Worm (Caenorhabditis elegans) whole organism, L4 larva: ENCODE measurements around the gene C25H3.3.

Source experiments
- D1046.2 ChIP-seq: fragments of 200-800 bp; sonication (Bioruptor generic); IDR thresholded peaks from 2 replicates; pipeline ENCODE4 v1.3.6; 2022; ENCODE audit warnings: missing genetic modification characterization, missing compliant biosample characterization
- F37D6.2 ChIP-seq: sonication (generic microtip); optimal IDR thresholded peaks from 2 replicates; lab custom pipeline; 2016; ENCODE audit warnings: mild to moderate bottlenecking, missing genetic modification characterization, missing compliant biosample characterization
- F44E2.7 ChIP-seq: fragments of 200-800 bp; sonication (Bioruptor generic); IDR thresholded peaks from 2 replicates; pipeline ENCODE4 v2.1.2; 2022; ENCODE audit warnings: missing genetic modification characterization, missing compliant biosample characterization
- F49E8.2 ChIP-seq: sonication (generic microtip); optimal IDR thresholded peaks from 2 replicates; lab custom pipeline; 2016; ENCODE audit warnings: missing compliant biosample characterization, mild to moderate bottlenecking, missing genetic modification characterization, borderline replicate concordance
- R02D3.7 ChIP-seq: fragments of 150-350 bp; sonication (generic microtip); optimal IDR thresholded peaks from 3 replicates; lab custom pipeline; 2014; ENCODE audit warnings: missing biosample characterization, missing genetic modification characterization
- T20F7.1 ChIP-seq: fragments of 200-800 bp; sonication (Bioruptor generic); optimal IDR thresholded peaks from 2 replicates; lab custom pipeline; 2018; ENCODE audit warnings: mild to moderate bottlenecking, missing genetic modification characterization, missing compliant biosample characterization
- Y105C5A.15 ChIP-seq: fragments of 200-800 bp; sonication (Bioruptor generic); IDR thresholded peaks from 2 replicates; pipeline ENCODE4 v1.3.6; 2022; ENCODE audit warnings: missing genetic modification characterization, missing compliant biosample characterization
- Y48G9A.11 ChIP-seq: fragments of 200-800 bp; sonication (Bioruptor generic); IDR thresholded peaks from 2 replicates; pipeline ENCODE4 v1.3.6; 2022; ENCODE audit warnings: missing genetic modification reagents, missing genetic modification characterization, missing compliant biosample characterization
- aha-1 ChIP-seq: fragments of 150-350 bp; peaks from one replicate; lab custom pipeline; 2014; ENCODE audit warnings: missing biosample characterization, missing genetic modification characterization
- ceh-20 ChIP-seq: fragments of 200-800 bp; sonication (Bioruptor generic); IDR thresholded peaks from 2 replicates; pipeline ENCODE4 v1.3.6; 2022; ENCODE audit warnings: missing genetic modification reagents, missing genetic modification characterization, missing compliant biosample characterization
- ceh-28 ChIP-seq: fragments of 150-350 bp; optimal IDR thresholded peaks from 2 replicates; lab custom pipeline; 2014; ENCODE audit warnings: missing biosample characterization, missing genetic modification reagents, missing genetic modification characterization
- ceh-32 ChIP-seq: sonication (generic microtip); optimal IDR thresholded peaks from 2 replicates; lab custom pipeline; 2016; ENCODE audit warnings: mild to moderate bottlenecking, missing genetic modification characterization, missing compliant biosample characterization; ENCODE audit not compliant: poor library complexity
- cey-2 ChIP-seq: sonication (generic microtip); optimal IDR thresholded peaks from 3 replicates; lab custom pipeline; 2017; ENCODE audit warnings: missing genetic modification characterization, mild to moderate bottlenecking, missing compliant biosample characterization, antibody characterized with exemption, borderline replicate concordance; ENCODE audit not compliant: insufficient read depth
- daf-12 ChIP-seq: fragments of 150-350 bp; optimal IDR thresholded peaks from 2 replicates; lab custom pipeline; 2014; ENCODE audit warnings: missing biosample characterization, missing genetic modification reagents, missing genetic modification characterization
- daf-16 ChIP-seq, 3 experiments: sonication (generic microtip); optimal IDR thresholded peaks; 2 replicates each; lab custom pipeline; 2016 to 2017; ENCODE audit warnings: missing genetic modification characterization in 3 of 3, missing genetic modification reagents in 3 of 3, mild to moderate bottlenecking in 2 of 3, missing compliant biosample characterization in 2 of 3, missing biosample characterization in 1 of 3, moderate library complexity in 1 of 3
- daf-19 ChIP-seq: fragments of 200-800 bp; sonication (Bioruptor generic); conservative IDR thresholded peaks from 2 replicates; pipeline ENCODE4 v1.3.6; 2022; ENCODE audit warnings: missing genetic modification characterization, missing compliant biosample characterization
- daf-8 ChIP-seq: fragments of 200-800 bp; sonication (Bioruptor generic); IDR thresholded peaks from 2 replicates; pipeline ENCODE4 v1.3.6; 2022; ENCODE audit warnings: missing genetic modification characterization, missing compliant biosample characterization
- dmd-8 ChIP-seq: fragments of 200-800 bp; sonication (Bioruptor generic); IDR thresholded peaks from 2 replicates; pipeline ENCODE4 v1.3.6; 2022; ENCODE audit warnings: missing genetic modification characterization, missing compliant biosample characterization
- dmd-9 ChIP-seq: fragments of 200-800 bp; sonication (Bioruptor generic); IDR thresholded peaks from 2 replicates; pipeline ENCODE4 v1.3.6; 2022; ENCODE audit warnings: missing genetic modification reagents, missing genetic modification characterization, missing compliant biosample characterization
- dpl-1 ChIP-seq: fragments of 150-350 bp; optimal IDR thresholded peaks from 2 replicates; lab custom pipeline; 2014; ENCODE audit warnings: missing biosample characterization, missing genetic modification reagents, missing genetic modification characterization
- egl-43 ChIP-seq: fragments of 200-800 bp; sonication (Bioruptor generic); IDR thresholded peaks from 2 replicates; pipeline ENCODE4 v1.3.6; 2022; ENCODE audit warnings: missing genetic modification reagents, missing genetic modification characterization, missing compliant biosample characterization
- fkh-10 ChIP-seq: fragments of 150-350 bp; optimal IDR thresholded peaks from 2 replicates; lab custom pipeline; 2014; ENCODE audit warnings: missing biosample characterization, missing genetic modification reagents, missing genetic modification characterization
- fos-1 ChIP-seq: fragments of 150-350 bp; optimal IDR thresholded peaks from 2 replicates; lab custom pipeline; 2014; ENCODE audit warnings: missing biosample characterization, missing genetic modification characterization
- hlh-11 ChIP-seq: fragments of 200-800 bp; sonication (Bioruptor generic); optimal IDR thresholded peaks from 2 replicates; lab custom pipeline; 2018; ENCODE audit warnings: mild to moderate bottlenecking, missing genetic modification characterization, missing compliant biosample characterization
- jun-1 ChIP-seq: fragments of 150-350 bp; optimal IDR thresholded peaks from 2 replicates; lab custom pipeline; 2014; ENCODE audit warnings: missing biosample characterization, missing genetic modification reagents, missing genetic modification characterization
- lim-7 ChIP-seq: fragments of 200-800 bp; sonication (Bioruptor generic); IDR thresholded peaks from 2 replicates; pipeline ENCODE4 v1.3.6; 2022; ENCODE audit warnings: missing genetic modification characterization, missing compliant biosample characterization
- lin-1 ChIP-seq: fragments of 200-800 bp; sonication (Bioruptor generic); IDR thresholded peaks from 2 replicates; pipeline ENCODE4 v1.3.6; 2022; ENCODE audit warnings: missing genetic modification reagents, missing genetic modification characterization, missing compliant biosample characterization
- lin-29 ChIP-seq: fragments of 200-800 bp; sonication (Bioruptor generic); IDR thresholded peaks from 2 replicates; pipeline ENCODE4 v1.3.6; 2022; ENCODE audit warnings: missing genetic modification reagents, missing genetic modification characterization, missing compliant biosample characterization
- lsy-2 ChIP-seq, 2 experiments: fragments of 150-350 bp in 1 of 2; sonication (generic microtip) in 1 of 2; optimal IDR thresholded peaks; 2 replicates each; lab custom pipeline; 2014 to 2017; ENCODE audit warnings: missing biosample characterization in 2 of 2, missing genetic modification characterization in 2 of 2
- mdt-29 ChIP-seq: fragments of 200-800 bp; sonication (Bioruptor generic); IDR thresholded peaks from 2 replicates; pipeline ENCODE4 v1.3.6; 2022; ENCODE audit warnings: missing genetic modification reagents, missing genetic modification characterization, missing compliant biosample characterization
- nhr-10 ChIP-seq: fragments of 150-350 bp; optimal IDR thresholded peaks from 2 replicates; lab custom pipeline; 2014; ENCODE audit warnings: missing biosample characterization, missing genetic modification characterization
- nhr-11 ChIP-seq: fragments of 150-350 bp; optimal IDR thresholded peaks from 2 replicates; lab custom pipeline; 2014; ENCODE audit warnings: missing biosample characterization, missing genetic modification characterization
- nhr-48 ChIP-seq: sonication (generic microtip); optimal IDR thresholded peaks from 2 replicates; lab custom pipeline; 2016; ENCODE audit warnings: mild to moderate bottlenecking, missing genetic modification characterization, missing compliant biosample characterization
- nhr-6 ChIP-seq: fragments of 150-350 bp; optimal IDR thresholded peaks from 2 replicates; lab custom pipeline; 2014; ENCODE audit warnings: missing biosample characterization, missing genetic modification characterization
- pha-4 ChIP-seq, 2 experiments: fragments of 150-350 bp in 1 of 2; fragments of 200-800 bp in 1 of 2; sonication (Bioruptor generic) in 1 of 2; IDR thresholded peaks in 1 of 2; optimal IDR thresholded peaks in 1 of 2; 2 replicates each; pipeline versions ENCODE4 v1.3.6 to Lab custom; 2014 to 2022; ENCODE audit warnings: missing genetic modification characterization in 2 of 2, missing genetic modification reagents in 2 of 2, missing biosample characterization in 1 of 2, missing compliant biosample characterization in 1 of 2
- rbr-2 ChIP-seq: sonication (generic microtip); optimal IDR thresholded peaks from 2 replicates; lab custom pipeline; 2016; ENCODE audit warnings: missing genotype, missing genetic modification characterization, missing compliant biosample characterization
- sdz-12 ChIP-seq: fragments of 200-800 bp; sonication (Bioruptor generic); optimal IDR thresholded peaks from 2 replicates; lab custom pipeline; 2018; ENCODE audit warnings: mild to moderate bottlenecking, missing genetic modification characterization, missing compliant biosample characterization
- snpc-1.2 ChIP-seq: fragments of 200-800 bp; sonication (Bioruptor generic); IDR thresholded peaks from 2 replicates; pipeline ENCODE4 v1.3.6; 2022; ENCODE audit warnings: missing genetic modification reagents, missing genetic modification characterization, missing compliant biosample characterization
- tag-97 ChIP-seq: fragments of 200-800 bp; sonication (Bioruptor generic); IDR thresholded peaks from 2 replicates; pipeline ENCODE4 v1.3.6; 2022; ENCODE audit warnings: missing genetic modification characterization, missing compliant biosample characterization
- tra-1 ChIP-seq: fragments of 200-800 bp; sonication (Bioruptor generic); IDR thresholded peaks from 2 replicates; pipeline ENCODE4 v1.3.6; 2022; ENCODE audit warnings: missing genetic modification reagents, missing genetic modification characterization, missing compliant biosample characterization
- unc-130 ChIP-seq: sonication (generic microtip); optimal IDR thresholded peaks from 2 replicates; lab custom pipeline; 2016; ENCODE audit warnings: missing genetic modification reagents, missing genetic modification characterization, missing compliant biosample characterization
- unc-39 ChIP-seq: sonication (generic microtip); optimal IDR thresholded peaks from 2 replicates; lab custom pipeline; 2017; ENCODE audit warnings: missing biosample characterization, missing genetic modification characterization
- vab-7 ChIP-seq: fragments of 200-800 bp; sonication (Bioruptor generic); IDR thresholded peaks from 2 replicates; pipeline ENCODE4 v1.3.6; 2022; ENCODE audit warnings: missing genetic modification reagents, missing genetic modification characterization, missing compliant biosample characterization
- zag-1 ChIP-seq: fragments of 150-350 bp; optimal IDR thresholded peaks from 2 replicates; lab custom pipeline; 2014; ENCODE audit warnings: missing biosample characterization, missing genetic modification characterization
- zfp-3 ChIP-seq: fragments of 200-800 bp; sonication (Bioruptor generic); conservative IDR thresholded peaks from 2 replicates; pipeline ENCODE4 v1.3.6; 2022; ENCODE audit warnings: missing genetic modification reagents, missing genetic modification characterization, missing compliant biosample characterization
- ztf-11 ChIP-seq: fragments of 150-350 bp; optimal IDR thresholded peaks from 2 replicates; lab custom pipeline; 2014; ENCODE audit warnings: missing biosample characterization, missing genetic modification characterization
- ztf-7 ChIP-seq: fragments of 150-350 bp; optimal IDR thresholded peaks from 2 replicates; lab custom pipeline; 2014; ENCODE audit warnings: missing biosample characterization, missing genetic modification characterization

The C25H3.3 gene

DNA sequence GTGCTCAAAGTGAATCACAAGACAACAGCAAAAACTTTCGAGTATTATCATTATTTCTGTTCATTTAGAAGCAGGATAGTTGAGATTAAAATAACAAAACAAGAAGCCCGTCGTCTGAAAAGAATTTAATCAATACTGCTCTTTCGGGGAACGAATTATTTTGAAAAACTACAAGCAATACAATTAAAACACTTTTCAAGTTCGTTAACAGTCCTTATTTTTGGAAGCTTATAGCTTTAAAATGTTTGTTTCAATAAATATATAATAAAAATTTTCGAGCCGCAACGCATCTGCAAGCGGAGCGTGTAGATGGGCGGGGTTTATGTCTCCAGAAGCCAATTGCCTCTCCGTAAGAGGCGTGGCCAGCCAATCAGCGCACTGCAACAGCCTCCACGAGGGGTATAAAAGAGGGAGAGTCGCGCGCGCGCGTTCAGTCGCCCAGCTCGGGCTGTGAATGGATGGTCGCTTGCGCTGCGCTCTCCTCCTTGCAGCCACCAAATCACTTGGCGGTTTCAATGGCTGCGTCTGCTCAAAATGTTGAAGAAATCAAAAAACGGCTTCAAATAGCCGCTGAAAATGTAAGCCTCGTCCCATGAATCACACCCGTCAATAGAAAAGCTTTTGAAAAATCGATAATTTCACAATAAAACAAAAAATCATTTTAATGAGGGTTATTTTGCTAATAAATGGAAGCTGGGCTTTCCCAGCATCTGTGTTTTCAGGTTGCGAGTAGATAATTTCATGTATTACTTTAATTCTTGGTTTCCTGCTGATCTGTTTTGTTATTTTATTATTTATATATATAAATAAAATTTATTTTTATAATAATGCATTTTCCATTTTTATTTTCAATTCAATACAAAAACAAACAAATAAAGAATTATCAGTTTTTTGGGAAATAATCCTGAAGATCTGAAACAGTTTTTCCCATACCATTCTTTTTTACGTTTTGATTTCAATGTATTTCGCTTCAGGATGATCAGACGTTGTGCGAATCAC lies 33.0 kb upstream of the C25H3.3 start, which contains the start of the genes ift-43 and mdt-26:
TSS of gene ift-43 (minus strand) at position 51 of the 999 bp plus-strand sequence.
TSS of gene mdt-26 (plus strand) at position 446 of the 999 bp plus-strand sequence.
- peak; percentile 63 for TF ChIP-seq fkh-10 (GFP tag; lab: Kevin White, UChicago)
- peak; percentile 57 for TF ChIP-seq jun-1 (tag; lab: Kevin White, UChicago)
- no peak for TF ChIP-seq unc-39
- TF ChIP-seq T20F7.1 (GFP tag; lab: Kevin White, UChicago), result no peak
- no peak for TF ChIP-seq nhr-6 (tag; lab: Kevin White, UChicago)
- peak; percentile 76 for TF ChIP-seq ceh-28 (tag; lab: Kevin White, UChicago)
- TF ChIP-seq sdz-12 (GFP tag; lab: Kevin White, UChicago), result no peak
- peak; percentile 46; the same call in 1 of the 2 replicates for TF ChIP-seq tra-1
- TF ChIP-seq daf-19, result peak; percentile 91
- TF ChIP-seq fos-1 (tag; lab: Kevin White, UChicago), result no peak
- TF ChIP-seq D1046.2 (GFP tag; lab: Robert Waterston, UW), result no peak
- no peak for TF ChIP-seq lin-1 (GFP tag; lab: Robert Waterston, UW)
- peak; percentile 65; the same call in 1 of the 2 replicates for TF ChIP-seq mdt-29 (GFP tag; lab: Robert Waterston, UW)
- TF ChIP-seq F44E2.7 (GFP tag; lab: Robert Waterston, UW), result 0 out of 2 replicates have a peak, but pooled peaks have one; percentile 41
- no peak for TF ChIP-seq dmd-9 (GFP tag; lab: Robert Waterston, UW)
- TF ChIP-seq ztf-11 (tag; lab: Kevin White, UChicago), result no peak
- peak; percentile 75 for TF ChIP-seq snpc-1.2
- peak; percentile 70 for TF ChIP-seq F37D6.2
- peak; percentile 72; the same call in 1 of the 2 replicates for TF ChIP-seq pha-4 (GFP tag; IDR thresholded peaks at IDR 0.05; lab: Robert Waterston, UW)
- no peak for TF ChIP-seq pha-4 (tag; optimal IDR thresholded peaks at IDR 0.05; lab: Kevin White, UChicago)
- TF ChIP-seq zag-1 (tag; lab: Kevin White, UChicago), result no peak
- TF ChIP-seq dmd-8 (GFP tag; lab: Robert Waterston, UW), result peak; percentile 74; the same call in 1 of the 2 replicates
- peak; percentile 53 for TF ChIP-seq hlh-11 (tag; lab: Kevin White, UChicago)
- no peak for TF ChIP-seq Y105C5A.15 (GFP tag; lab: Robert Waterston, UW)
- peak; percentile 69 for TF ChIP-seq lim-7
- TF ChIP-seq nhr-48 (tag; lab: Kevin White, UChicago), result peak; percentile 35
- peak; percentile 40 for TF ChIP-seq dpl-1 (GFP tag; lab: Kevin White, UChicago)
- TF ChIP-seq daf-8 (GFP tag; lab: Robert Waterston, UW), result no peak
- peak; percentile 69 for TF ChIP-seq nhr-11 (tag; lab: Kevin White, UChicago)
- no peak for TF ChIP-seq unc-130
- TF ChIP-seq egl-43 (GFP tag; lab: Robert Waterston, UW), result peak; percentile 95
- 0 out of 2 replicates have a peak, but pooled peaks have one; percentile 42 for TF ChIP-seq vab-7 (GFP tag; lab: Robert Waterston, UW)
- no peak for TF ChIP-seq nhr-10
- no peak for TF ChIP-seq ztf-7 (tag; lab: Kevin White, UChicago)
- 0 out of 2 replicates have a peak, but pooled peaks have one; percentile 36 for TF ChIP-seq zfp-3 (GFP tag; lab: Robert Waterston, UW)
- TF ChIP-seq lsy-2 (tag; optimal IDR thresholded peaks at IDR 0.05; lab: Kevin White, UChicago), result peak; percentile 39 to 80
- no peak for TF ChIP-seq tag-97 (GFP tag; lab: Robert Waterston, UW)
- TF ChIP-seq aha-1 (tag; lab: Kevin White, UChicago), result peak; percentile 99
- no peak for TF ChIP-seq cey-2 (tag; lab: Kevin White, UChicago)
- peak; percentile 76 for TF ChIP-seq rbr-2 (tag; lab: Kevin White, UChicago)
- TF ChIP-seq R02D3.7 (tag; lab: Kevin White, UChicago), result no peak
- TF ChIP-seq ceh-20 (GFP tag; lab: Robert Waterston, UW), result peak; percentile 67
- peak; percentile 36 to 59 for TF ChIP-seq daf-16 (GFP tag; optimal IDR thresholded peaks at IDR 0.05; lab: Kevin White, UChicago)
- TF ChIP-seq daf-16 (tag; optimal IDR thresholded peaks at IDR 0.05; lab: Kevin White, UChicago), result peak; percentile 47
- no peak for TF ChIP-seq daf-12
- TF ChIP-seq ceh-32, result peak; percentile 55
- TF ChIP-seq lin-29 (GFP tag; lab: Robert Waterston, UW), result peak; percentile 49; the same call in 1 of the 2 replicates
- peak; percentile 30; the same call in 1 of the 2 replicates for TF ChIP-seq Y48G9A.11
- no peak for TF ChIP-seq F49E8.2 (tag; lab: Kevin White, UChicago)
